Fruit fly (Drosophila melanogaster): ENCODE data around the gene CG5646.

Gene CG5646

DNA sequence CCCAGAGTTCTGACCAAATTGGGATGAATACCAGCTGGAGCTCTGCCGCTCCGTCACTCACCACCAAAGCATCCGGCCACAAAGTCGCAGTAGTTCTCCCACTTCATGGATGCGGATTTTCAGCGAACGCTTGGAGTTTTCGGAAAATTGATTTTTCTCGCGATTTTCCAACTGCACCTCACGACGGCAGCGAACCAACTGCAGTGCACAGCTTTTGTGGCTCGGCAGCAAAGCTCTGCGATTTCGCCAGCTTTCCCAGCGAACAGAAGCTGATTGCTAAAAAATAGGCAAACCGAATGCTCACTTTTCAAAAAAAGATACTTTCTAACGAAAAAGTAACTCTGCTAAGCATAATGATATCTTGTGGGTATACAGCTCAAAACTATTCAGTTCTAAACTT, at the start of gene CG5646:
Gene CG5646 (minus strand): TSS at position 206 of the 400 bp plus-strand sequence.
- TF ChIP-seq Ets65A (GFP tag) (peak; percentile 42), Rfx (GFP tag; IDR thresholded peaks at IDR 0.05) (no peak), Nf-YC (tag; optimal IDR thresholded peaks at IDR 0.05) (no peak), Nf-YB (GFP tag; optimal IDR thresholded peaks at IDR 0.05) (no peak), E2f2 (GFP tag; IDR thresholded peaks at IDR 0.05) (peak; percentile 86), HLHmδ (GFP tag; optimal IDR thresholded peaks at IDR 0.05) (no peak), CG4730 (GFP tag; IDR thresholded peaks at IDR 0.05) (no peak), Drgx (GFP tag; IDR thresholded peaks at IDR 0.05) (peak; percentile 57), chinmo (GFP tag; IDR thresholded peaks at IDR 0.05; ENCODE audit: partially characterized antibody) (0 out of 4 replicates have a peak, but pooled peaks have one; percentile 45), kah (GFP tag; optimal IDR thresholded peaks at IDR 0.05) (no peak), MBD-R2 (GFP tag; IDR thresholded peaks at IDR 0.05) (peak; percentile 32; the same call in 1 of the 2 replicates), gfzf (GFP tag; optimal IDR thresholded peaks at IDR 0.05) (no peak), H15 (GFP tag; IDR thresholded peaks at IDR 0.05) (0 out of 3 replicates have a peak, but pooled peaks have one; percentile 9), Myb (GFP tag; optimal IDR thresholded peaks at IDR 0.05) (peak; percentile 63), Adf1 (GFP tag; IDR thresholded peaks at IDR 0.05) (peak; percentile 24; the same call in 1 of the 2 replicates), pzg (GFP tag; optimal IDR thresholded peaks at IDR 0.05) (peak; percentile 14), CG11456 (GFP tag; IDR thresholded peaks at IDR 0.05) (0 out of 3 replicates have a peak, but pooled peaks have one; percentile 32), Bgb (GFP tag; IDR thresholded peaks at IDR 0.05; ENCODE audit: partially characterized antibody) (peak; percentile 9; the same call in 1 of the 2 replicates), Dp (GFP tag; optimal IDR thresholded peaks at IDR 0.05) (peak; percentile 72), CG2199 (GFP tag; IDR thresholded peaks at IDR 0.05) (0 out of 3 replicates have a peak, but pooled peaks have one; percentile 39), ken (GFP tag; IDR thresholded peaks at IDR 0.05) (0 out of 3 replicates have a peak, but pooled peaks have one; percentile 27), CG18011 (GFP tag; optimal IDR thresholded peaks at IDR 0.05) (peak; percentile 96), CTCF (GFP tag; optimal IDR thresholded peaks at IDR 0.05) (peak; percentile 9), Nf-YA (GFP tag; IDR thresholded peaks at IDR 0.05) (0 out of 2 replicates have a peak, but pooled peaks have one; percentile 13), nerfin-2 (GFP tag; IDR thresholded peaks at IDR 0.05; ENCODE audit: partially characterized antibody) (peak; percentile 20; the same call in 1 of the 2 replicates)

DNA sequence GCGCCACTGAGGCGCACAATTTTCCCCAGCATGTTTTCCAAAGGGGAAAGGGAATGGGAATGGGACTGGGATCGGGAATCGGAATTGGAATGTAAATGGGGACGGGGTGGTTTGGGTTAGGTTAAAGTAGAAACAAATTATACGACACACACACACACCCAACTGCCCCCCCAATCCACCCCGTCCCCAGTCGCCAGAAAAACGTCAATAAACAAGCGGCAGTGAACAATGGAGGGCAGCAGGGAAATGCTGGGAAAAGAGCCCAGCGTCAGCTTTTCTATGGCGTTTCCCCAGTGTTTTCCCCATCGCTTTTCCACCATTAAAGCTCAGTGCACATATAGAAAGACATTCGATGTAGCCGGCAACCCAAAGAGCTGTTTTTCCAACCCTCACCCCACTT, 49.5 kb upstream of the CG5646 start:
- TF ChIP-seq Xrp1 (GFP tag; IDR thresholded peaks at IDR 0.05) (no peak), HLHmδ (GFP tag; optimal IDR thresholded peaks at IDR 0.05) (no peak), Hsf (GFP tag; optimal IDR thresholded peaks at IDR 0.05) (no peak), Dll (GFP tag; IDR thresholded peaks at IDR 0.05; ENCODE audit: partially characterized antibody) (no peak), sd (tag; optimal IDR thresholded peaks at IDR 0.05) (peak; percentile 9), CG13624 (GFP tag; optimal IDR thresholded peaks at IDR 0.05) (no peak), ci (GFP tag; IDR thresholded peaks at IDR 0.05) (no peak), Sry-β (GFP tag; optimal IDR thresholded peaks at IDR 0.05) (no peak), lov (optimal IDR thresholded peaks at IDR 0.05) (no peak), lov (GFP tag; IDR thresholded peaks at IDR 0.05) (no peak), CG12769 (tag; optimal IDR thresholded peaks at IDR 0.05) (peak; percentile 9), CG10565 (GFP tag; optimal IDR thresholded peaks at IDR 0.05) (no peak), crol (GFP tag; IDR thresholded peaks at IDR 0.05) (peak; percentile 41; the same call in 1 of the 2 replicates), Ets65A (GFP tag) (peak; percentile 81), onecut (GFP tag; IDR thresholded peaks at IDR 0.05) (peak; percentile 66), abd-A (tag; optimal IDR thresholded peaks at IDR 0.05) (peak; percentile 84)

All from whole organism, embryonic.